Worm (Caenorhabditis elegans) whole organism, L4/young adult: ENCODE results near the gene nasp-1.
"Not testable (repeated sequence)": the region's sequence is repeated elsewhere in the genome, so short reads cannot be mapped to it uniquely, and the experiment has no call there.

Experiments
- W03F9.2 ChIP-seq: fragments of 150-350 bp; optimal IDR thresholded peaks from 2 replicates; lab custom pipeline; 2014; ENCODE audit warnings: missing biosample characterization, missing genetic modification characterization
- dao-5 ChIP-seq: sonication (generic microtip); optimal IDR thresholded peaks from 2 replicates; lab custom pipeline; 2016; ENCODE audit warnings: missing genotype, missing genetic modification characterization, moderate library complexity, missing compliant biosample characterization
- him-1 ChIP-seq: sonication (generic microtip); optimal IDR thresholded peaks from 2 replicates; lab custom pipeline; 2016; ENCODE audit warnings: missing genotype, missing genetic modification reagents, missing genetic modification characterization, missing compliant biosample characterization

nasp-1 gene

DNA sequence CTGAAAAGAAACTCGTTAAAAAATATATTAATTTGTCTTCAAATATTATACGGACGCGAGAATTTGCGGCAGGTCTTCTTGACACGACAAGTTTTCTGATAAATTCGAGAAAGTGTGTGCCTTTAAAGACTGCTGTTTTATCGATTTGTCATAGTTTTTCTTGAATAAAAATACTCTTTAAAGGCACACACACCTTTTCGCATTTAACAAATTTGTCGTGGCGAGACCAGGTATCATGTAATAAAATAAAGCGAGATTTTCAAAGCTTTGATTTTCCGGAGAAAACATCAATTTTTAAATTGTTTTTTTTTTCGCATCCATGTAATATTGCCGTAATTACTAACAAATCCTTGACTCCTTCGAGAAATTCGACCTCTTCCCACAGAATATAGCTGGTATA is 5.2 kb upstream of the nasp-1 start:
- TF ChIP-seq W03F9.2 (no peak), him-1 (no peak), dao-5 (no peak)

DNA sequence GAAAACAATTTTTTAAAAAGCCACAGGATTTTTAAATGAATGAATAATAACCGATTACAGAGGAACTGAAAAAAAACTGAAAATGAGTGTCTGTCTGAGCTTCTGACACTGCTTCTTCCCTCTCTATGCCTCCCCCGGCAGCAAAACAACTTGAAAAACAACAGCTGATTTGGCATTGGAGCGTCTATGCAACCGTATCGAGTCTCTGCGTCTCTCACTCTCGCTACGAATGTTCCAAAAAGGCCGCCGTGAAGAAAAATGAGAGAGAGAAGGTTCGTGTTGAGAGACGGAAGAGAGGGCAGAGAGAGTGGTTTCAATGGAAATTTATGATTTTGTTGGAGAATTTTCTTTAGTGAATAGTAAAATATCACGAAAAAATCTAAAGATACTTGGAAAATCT is 3.4 kb upstream of the nasp-1 start:
- no peak for TF ChIP-seq him-1
- TF ChIP-seq W03F9.2, result peak; percentile 64

DNA sequence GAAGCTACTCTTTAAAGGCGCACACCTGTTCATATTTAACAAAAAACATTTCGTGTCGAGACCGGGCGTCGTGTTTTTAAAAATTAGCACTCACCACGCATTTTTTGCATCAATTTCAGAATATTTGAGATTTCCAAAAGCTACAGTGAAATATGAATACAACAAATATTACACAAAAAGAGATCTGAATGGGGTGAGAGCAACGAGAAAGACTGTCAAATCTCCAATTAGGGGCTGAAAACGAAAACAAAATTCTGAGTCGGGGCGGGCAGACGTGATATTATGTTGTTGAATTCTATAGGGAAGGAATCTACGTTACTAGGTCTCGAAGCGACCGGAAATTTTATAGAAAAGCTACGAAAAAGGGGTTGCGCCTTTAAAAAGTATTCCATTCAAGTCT is 2.8 kb upstream of the nasp-1 start, which contains the start of gene C09H10.5:
TSS of gene C09H10.5 (minus strand) at position 101 of the 400 bp plus-strand sequence.
- TF ChIP-seq dao-5 (no peak), him-1 (no peak)

DNA sequence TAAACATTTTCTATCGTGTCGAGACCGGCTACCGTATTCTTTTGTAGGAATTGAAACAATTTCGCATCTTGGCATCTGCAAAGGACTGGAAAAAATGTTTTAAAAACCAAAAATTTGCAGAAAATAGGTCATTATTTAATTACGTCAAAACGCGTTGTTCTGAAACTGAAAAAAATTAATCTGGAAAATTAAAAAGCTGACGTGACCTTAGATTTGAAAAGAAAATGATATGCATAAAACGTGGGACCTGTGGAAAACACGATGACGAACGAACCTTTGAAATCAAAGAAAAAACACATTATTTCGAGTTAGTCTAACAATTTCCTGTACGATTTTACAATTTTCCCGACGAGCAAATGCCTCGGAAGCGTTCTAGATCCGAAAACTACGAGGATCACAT is 2.2 kb upstream of the nasp-1 start, which contains the start of gene C09H10.9:
TSS of gene C09H10.9 (plus strand) at position 301 of the 400 bp plus-strand sequence.
- TF ChIP-seq dao-5, result no peak
- no peak for TF ChIP-seq W03F9.2
- TF ChIP-seq him-1, result no peak

DNA sequence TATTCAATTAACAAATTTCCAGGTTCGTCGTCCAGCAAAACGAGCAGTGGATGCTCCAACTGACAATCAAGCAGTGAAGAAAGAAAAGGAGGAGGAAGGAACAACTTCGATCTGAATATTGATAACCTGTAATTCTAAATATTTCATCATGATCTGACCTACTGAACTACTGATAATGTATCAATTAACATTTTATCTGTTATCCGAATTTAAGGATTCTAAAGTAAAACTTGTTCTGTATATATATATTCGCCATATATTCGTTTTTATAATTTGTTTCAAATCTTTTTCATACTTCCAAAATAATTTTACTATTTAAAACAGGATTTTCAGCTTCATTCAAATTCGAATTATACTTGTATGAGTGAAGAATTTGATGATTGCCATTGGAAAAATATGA is 1.4 kb downstream of the nasp-1 start, which contains the start of gene apc-17:
TSS of gene apc-17 (plus strand) at position 301 of the 400 bp plus-strand sequence.
- TF ChIP-seq dao-5 (no peak), him-1 (no peak), W03F9.2 (no peak)

DNA sequence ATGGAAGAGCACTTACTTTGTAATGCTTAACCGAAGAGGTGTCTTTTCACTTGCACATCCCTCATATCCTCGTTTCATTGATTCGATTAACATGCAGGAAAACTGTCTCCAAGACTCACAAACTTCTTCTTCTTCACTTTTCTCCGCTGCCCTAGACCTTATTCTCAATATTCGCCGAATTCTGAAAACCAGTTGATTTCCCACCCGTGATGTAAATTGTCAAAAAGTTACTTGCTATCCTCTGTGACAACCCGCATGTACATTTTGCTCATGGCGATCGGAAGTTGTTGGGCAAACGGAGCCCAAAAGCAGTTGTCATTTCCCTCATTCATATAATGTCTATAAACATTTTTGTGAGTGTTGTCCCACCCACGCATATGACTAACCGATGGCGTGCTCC is 4.0 kb downstream of the nasp-1 start:
- no peak for TF ChIP-seq him-1
- TF ChIP-seq dao-5, result no peak
- TF ChIP-seq W03F9.2, result no peak

DNA sequence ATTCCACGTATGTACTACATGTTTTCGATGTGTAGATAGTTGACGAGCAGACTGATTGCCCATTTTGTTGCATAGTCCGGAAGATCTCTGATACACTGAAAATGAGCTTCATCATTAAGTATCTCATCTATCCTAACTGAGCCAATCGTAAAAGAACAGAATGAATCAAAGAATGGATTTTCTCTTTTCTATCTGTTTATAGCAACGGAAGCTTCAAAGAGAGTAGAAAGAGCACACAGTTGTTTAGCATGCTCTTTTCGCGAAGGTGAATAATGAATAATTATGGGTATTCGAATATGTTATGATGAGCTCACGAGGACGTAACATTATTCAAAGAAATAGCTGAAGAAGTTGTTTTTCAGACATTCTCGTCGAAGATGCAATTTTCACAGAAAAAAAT is 4.7 kb downstream of the nasp-1 start, which contains the start of gene glb-4:
TSS of gene glb-4 (minus strand) at position 101 of the 400 bp plus-strand sequence.
- TF ChIP-seq him-1 (no peak), W03F9.2 (no peak), dao-5 (no peak)

DNA sequence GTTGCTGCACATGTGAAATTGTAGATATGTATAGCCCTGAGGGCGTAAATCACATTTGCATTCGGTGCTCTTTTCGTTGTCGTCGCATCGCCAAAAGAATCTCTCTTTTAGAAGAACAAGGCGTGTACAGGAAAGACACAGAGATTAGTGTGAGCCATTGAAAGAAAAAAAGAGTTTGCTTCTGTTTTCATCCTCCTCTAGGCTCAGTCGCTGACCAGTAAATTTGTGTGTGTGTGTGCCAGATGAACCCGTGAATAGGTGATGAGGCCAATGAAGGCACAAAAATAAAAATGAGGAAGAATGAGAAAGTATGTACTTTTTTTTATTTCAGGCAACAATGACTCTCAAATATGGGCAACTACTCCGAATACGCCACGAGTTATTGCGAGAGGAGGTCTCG is 6.0 kb downstream of the nasp-1 start, which contains the start of gene mat-2:
TSS of gene mat-2 (plus strand) at position 301 of the 400 bp plus-strand sequence.
- no peak for TF ChIP-seq him-1
- TF ChIP-seq W03F9.2, result no peak
- TF ChIP-seq dao-5, result no peak

DNA sequence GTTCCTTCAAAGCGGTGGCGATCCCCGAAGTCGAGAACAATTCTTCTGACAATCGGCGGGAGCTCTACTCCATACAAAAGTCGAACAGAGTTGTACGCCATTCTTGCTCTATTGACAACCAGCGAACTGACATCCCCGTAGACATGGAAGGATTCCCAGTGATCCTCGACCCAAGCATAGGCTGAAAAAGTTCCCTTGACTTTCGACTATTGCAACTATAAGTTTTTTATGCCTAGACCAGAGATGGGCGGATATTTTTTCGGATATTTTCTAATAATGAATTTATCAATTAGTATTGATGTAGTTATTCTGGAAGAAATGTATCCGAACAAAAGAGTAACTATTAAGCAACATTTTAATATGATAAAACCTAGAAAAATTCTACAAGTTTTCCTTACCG is 15.4 kb downstream of the nasp-1 start, which contains the start of gene W10C6.2:
TSS of gene W10C6.2 (minus strand) at position 101 of the 400 bp plus-strand sequence.
- TF ChIP-seq W03F9.2, dao-5, him-1: not testable (repeated sequence)

DNA sequence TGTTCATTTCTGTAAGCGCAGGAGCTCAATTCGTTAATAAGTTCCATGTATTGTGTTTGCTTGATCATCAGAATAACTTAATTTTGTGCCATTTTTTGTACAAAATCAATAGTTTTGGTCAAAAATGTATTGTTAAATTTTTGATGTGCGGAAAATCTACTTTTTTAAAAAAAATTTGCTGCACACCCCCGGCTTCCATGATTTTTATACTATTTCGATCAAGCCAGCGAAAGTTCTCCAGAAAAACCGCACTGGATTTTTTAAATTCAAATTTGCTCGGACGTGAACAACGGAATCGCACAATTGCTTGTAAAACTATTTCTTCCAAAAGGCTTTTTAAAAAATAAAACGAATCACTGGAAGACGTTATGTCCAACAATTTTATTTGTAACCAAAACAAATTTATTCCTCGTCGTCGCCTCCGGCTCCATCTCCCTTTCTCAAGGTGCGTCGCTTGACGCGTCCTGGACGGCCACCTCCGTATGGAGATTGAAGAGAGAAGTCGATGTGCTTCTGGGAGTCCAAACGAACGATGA is 18.7 kb downstream of the nasp-1 start:
- no peak for TF ChIP-seq dao-5
- TF ChIP-seq him-1, result no peak
- no peak for TF ChIP-seq W03F9.2

DNA sequence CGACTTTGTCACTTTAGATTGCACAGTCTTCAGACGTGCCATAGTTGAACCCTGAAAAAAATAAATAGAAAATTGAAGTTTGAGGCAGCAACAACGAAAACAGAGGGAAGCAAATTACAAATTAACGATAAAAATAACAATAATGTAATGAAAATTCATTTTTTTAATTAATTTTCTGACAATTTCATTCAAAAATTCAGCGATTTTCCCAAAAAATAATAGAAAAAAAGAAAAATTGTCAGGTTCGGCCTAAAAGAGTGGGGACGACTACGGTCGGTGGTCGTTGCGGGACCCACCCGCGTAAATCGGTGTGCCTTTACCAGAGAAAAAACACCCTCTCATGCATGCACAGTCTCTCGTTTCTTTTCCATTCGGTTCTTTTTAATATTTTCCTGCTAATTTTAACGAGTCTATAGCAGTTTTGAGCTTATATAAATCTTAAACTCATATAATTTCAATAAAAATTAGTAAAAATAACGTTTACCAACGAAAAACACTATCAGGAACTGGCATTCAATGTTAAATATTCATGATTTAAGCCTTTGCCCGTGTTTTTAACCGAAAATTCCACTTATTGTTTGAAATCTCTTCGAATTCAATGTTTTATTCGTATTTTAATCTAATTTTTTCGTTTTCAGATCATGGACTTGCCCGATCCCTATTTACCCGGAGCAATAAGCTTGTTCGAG is 20.0 kb downstream of the nasp-1 start, which contains the start of the genes rps-9 and lsm-1:
TSS of gene rps-9 (minus strand) at position 51 of the 689 bp plus-strand sequence.
TSS of gene lsm-1 (plus strand) at position 639 of the 689 bp plus-strand sequence.
- TF ChIP-seq him-1 (no peak), dao-5 (no peak), W03F9.2 (peak; percentile 63)

DNA sequence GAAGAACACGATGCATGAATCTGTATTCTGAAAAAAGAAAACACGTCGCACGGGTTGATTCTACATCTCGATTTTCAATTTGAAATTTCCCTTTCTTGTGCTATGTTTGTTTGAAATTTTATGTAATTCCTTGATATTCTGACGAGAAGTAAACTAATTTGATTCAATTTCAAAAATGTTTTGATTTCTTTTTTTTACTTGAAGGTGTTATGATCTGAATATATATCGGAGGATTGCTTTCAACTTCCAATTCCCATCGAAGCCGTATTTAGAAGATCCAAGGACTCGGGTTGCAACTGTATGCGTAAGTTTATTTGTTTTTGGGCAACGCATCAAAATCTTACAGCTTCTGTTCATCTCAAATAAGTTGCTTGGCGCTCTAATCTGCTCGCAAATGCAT is 21.0 kb downstream of the nasp-1 start, which contains the start of gene F40F8.1:
TSS of gene F40F8.1 (plus strand) at position 301 of the 400 bp plus-strand sequence.
- no peak for TF ChIP-seq him-1
- TF ChIP-seq W03F9.2, result no peak
- TF ChIP-seq dao-5, result no peak

DNA sequence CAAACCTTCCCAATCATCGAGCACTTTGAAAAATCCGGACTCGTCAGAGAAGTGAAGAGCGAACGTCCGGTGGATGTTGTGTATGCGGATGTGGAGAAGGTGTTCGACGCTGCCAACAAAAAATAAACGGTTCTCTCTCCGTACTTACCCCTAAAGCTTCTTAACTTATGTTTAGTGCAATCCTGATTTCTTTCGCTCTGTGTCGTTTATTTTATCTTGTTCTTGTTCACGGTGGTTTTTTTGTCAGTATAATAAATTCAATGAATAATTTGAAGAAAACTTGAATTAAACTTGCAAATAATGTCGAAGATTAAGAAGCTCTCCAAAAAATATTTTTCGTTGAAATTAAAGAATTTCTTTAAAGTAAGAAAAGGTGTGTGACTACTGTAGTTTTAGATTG is 22.6 kb downstream of the nasp-1 start, which contains the start of gene F40F8.3:
TSS of gene F40F8.3 (plus strand) at position 301 of the 400 bp plus-strand sequence.
- TF ChIP-seq W03F9.2, result no peak
- no peak for TF ChIP-seq dao-5
- no peak for TF ChIP-seq him-1

DNA sequence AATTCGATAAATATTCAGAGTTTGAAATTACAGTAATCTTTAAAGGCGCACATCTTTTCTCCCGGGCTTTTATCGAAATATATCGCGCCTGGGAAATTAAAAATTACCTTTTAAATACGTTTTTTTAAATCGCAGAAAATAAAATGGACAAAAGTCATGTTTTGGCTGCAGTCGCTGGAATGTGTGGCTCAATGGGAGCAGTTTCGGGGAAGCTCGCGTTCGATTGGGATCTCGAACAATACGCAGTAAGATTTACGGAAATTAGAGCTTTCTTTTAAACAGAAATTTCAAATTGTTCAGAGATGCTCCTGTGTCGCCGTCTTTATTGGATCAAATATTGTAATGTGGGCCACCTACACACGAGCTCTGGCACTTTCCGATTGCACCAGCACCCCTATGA is 23.1 kb downstream of the nasp-1 start, which contains the start of gene F40F8.12:
TSS of gene F40F8.12 (plus strand) at position 301 of the 400 bp plus-strand sequence.
- TF ChIP-seq W03F9.2, result no peak
- TF ChIP-seq dao-5, result no peak
- no peak for TF ChIP-seq him-1

DNA sequence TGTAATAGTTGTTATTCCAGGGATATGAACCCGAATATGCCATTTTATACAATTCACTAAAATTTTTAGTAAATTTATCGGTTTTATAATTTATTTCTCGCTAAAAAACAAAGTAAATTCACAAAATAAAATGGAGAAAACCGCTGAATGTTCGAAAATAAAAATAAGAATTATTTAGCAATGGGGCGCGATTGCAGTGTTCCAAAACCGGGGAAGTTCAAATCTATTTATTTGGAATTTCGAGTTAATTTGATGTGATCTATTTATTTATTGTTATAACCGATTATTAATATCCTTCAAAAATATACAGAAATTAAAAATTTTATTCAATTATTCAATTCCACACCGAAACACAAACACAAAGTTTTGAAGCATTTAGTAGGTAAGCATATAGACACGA is 26.1 kb downstream of the nasp-1 start, which contains the start of gene F40F8.11:
TSS of gene F40F8.11 (minus strand) at position 49 of the 400 bp plus-strand sequence.
- TF ChIP-seq him-1, result no peak
- TF ChIP-seq W03F9.2, result peak; percentile 4

DNA sequence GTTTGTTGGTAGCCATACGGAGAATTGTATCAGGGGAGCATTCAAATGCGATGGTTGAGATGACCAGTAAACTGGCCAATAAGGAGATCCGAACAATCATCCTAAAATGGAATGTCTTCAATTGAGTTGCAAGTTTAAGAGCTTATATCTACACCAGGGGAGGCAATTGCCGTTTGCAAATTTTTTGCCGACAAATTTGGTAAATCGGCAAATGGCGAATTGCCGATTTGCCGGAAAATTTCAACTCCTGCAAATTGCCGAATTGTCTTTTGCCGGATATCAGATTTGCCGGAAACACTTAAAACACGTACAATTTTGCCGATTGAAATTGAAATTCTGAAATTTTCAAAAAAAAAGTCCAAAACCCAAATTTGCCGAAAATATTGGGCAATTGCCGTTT is 28.4 kb downstream of the nasp-1 start, which contains the start of gene F40F8.5:
TSS of gene F40F8.5 (minus strand) at position 101 of the 400 bp plus-strand sequence.
- no peak for TF ChIP-seq W03F9.2
- no peak for TF ChIP-seq dao-5
- no peak for TF ChIP-seq him-1
